Fruit fly (Drosophila melanogaster) whole organism, embryonic: ENCODE measurements around the gene CG17177.
A peak's percentile ranks its signal among the peaks of the same experiment; 100 is the strongest.

ENCODE experiments used
- CG11085 ChIP-seq: fragments of 200-800 bp; sonication (Bioruptor generic); IDR thresholded peaks from 2 replicates; pipeline ENCODE4 v1.3.6; 2022; ENCODE audit warnings: missing biosample characterization, missing genetic modification characterization
- CG1529 ChIP-seq: fragments of 200-800 bp; sonication (Bioruptor generic); optimal IDR thresholded peaks from 3 replicates; lab custom pipeline; 2018; ENCODE audit warnings: missing biosample characterization, missing genetic modification characterization
- CG15514 ChIP-seq: fragments of 200-800 bp; sonication (Bioruptor generic); optimal IDR thresholded peaks from 3 replicates; lab custom pipeline; 2017; ENCODE audit warnings: missing biosample characterization, missing genetic modification characterization, mild to moderate bottlenecking, moderate library complexity, missing genetic modification reagents
- CG15601 ChIP-seq: fragments of 200-800 bp; sonication (Bioruptor generic); optimal IDR thresholded peaks from 3 replicates; lab custom pipeline; 2019; ENCODE audit warnings: missing biosample characterization, mild to moderate bottlenecking, missing genetic modification characterization, moderate library complexity
- CG15696 ChIP-seq: fragments of 200-800 bp; sonication (Bioruptor generic); optimal IDR thresholded peaks from 2 replicates; lab custom pipeline; 2019; ENCODE audit warnings: missing biosample characterization, mild to moderate bottlenecking, missing genetic modification characterization, moderate library complexity
- CG1647 ChIP-seq: fragments of 200-800 bp; sonication (Bioruptor generic); optimal IDR thresholded peaks from 3 replicates; lab custom pipeline; 2016; ENCODE audit warnings: missing biosample characterization, missing genetic modification characterization
- CG16863 ChIP-seq: fragments of 200-800 bp; sonication (Bioruptor generic); optimal IDR thresholded peaks from 3 replicates; lab custom pipeline; 2016; ENCODE audit warnings: missing biosample characterization, missing genetic modification characterization
- CG17912 ChIP-seq: fragments of 200-800 bp; sonication (Bioruptor generic); optimal IDR thresholded peaks from 2 replicates; lab custom pipeline; 2018; ENCODE audit warnings: missing biosample characterization, mild to moderate bottlenecking, missing genetic modification characterization
- CG1792 ChIP-seq: fragments of 200-800 bp; sonication (Bioruptor generic); optimal IDR thresholded peaks from 2 replicates; lab custom pipeline; 2016; ENCODE audit warnings: missing biosample characterization, missing genetic modification characterization
- CG34224 ChIP-seq: fragments of 200-800 bp; sonication (Bioruptor generic); IDR thresholded peaks from 3 replicates; pipeline ENCODE4 v1.3.6; 2022; ENCODE audit warnings: missing biosample characterization, missing genetic modification characterization; ENCODE audit not compliant: partially characterized antibody
- CG4707 ChIP-seq: fragments of 200-800 bp; sonication (Bioruptor generic); optimal IDR thresholded peaks from 2 replicates; lab custom pipeline; 2018; ENCODE audit warnings: missing biosample characterization, mild to moderate bottlenecking, missing genetic modification characterization, moderate library complexity
- CG4854 ChIP-seq: fragments of 200-800 bp; sonication (Bioruptor generic); optimal IDR thresholded peaks from 2 replicates; lab custom pipeline; 2016; ENCODE audit warnings: missing biosample characterization, missing genetic modification characterization, inconsistent platforms
- CG6683 ChIP-seq: fragments of 200-800 bp; sonication (Bioruptor generic); optimal IDR thresholded peaks from 2 replicates; lab custom pipeline; 2017; ENCODE audit warnings: missing biosample characterization, mild to moderate bottlenecking, missing genetic modification characterization, missing genetic modification reagents
- CG6791 ChIP-seq: fragments of 200-800 bp; sonication (Bioruptor generic); IDR thresholded peaks from 3 replicates; pipeline ENCODE4 v1.3.6; 2022; ENCODE audit warnings: missing biosample characterization, missing genetic modification characterization; ENCODE audit not compliant: partially characterized antibody
- CG7987 ChIP-seq: fragments of 200-800 bp; sonication (Bioruptor generic); optimal IDR thresholded peaks from 2 replicates; lab custom pipeline; 2018; ENCODE audit warnings: missing biosample characterization, mild to moderate bottlenecking, missing genetic modification characterization, moderate library complexity
- CG8290 ChIP-seq, 3 experiments: fragments of 200-800 bp; sonication (Bioruptor generic); optimal IDR thresholded peaks; 2 replicates each; lab custom pipeline; 2016 to 2019; ENCODE audit warnings: missing biosample characterization in 3 of 3, missing genetic modification characterization in 3 of 3, mild to moderate bottlenecking in 2 of 3, moderate library complexity in 1 of 3
- D ChIP-seq, 2 experiments: fragments of 200-800 bp in 1 of 2; fragments of >200 bp in 1 of 2; sonication (Bioruptor generic) in 1 of 2; optimal IDR thresholded peaks; 2 replicates in 1 of 2; 3 replicates in 1 of 2; lab custom pipeline; 2017; ENCODE audit warnings: mild to moderate bottlenecking in 1 of 2, missing biosample characterization in 1 of 2, missing genetic modification characterization in 1 of 2, missing genetic modification reagents in 1 of 2
- Dfd ChIP-seq, 2 experiments: fragments of >200 bp; optimal IDR thresholded peaks; 2 replicates each; lab custom pipeline; 2017; ENCODE audit warnings: missing biosample characterization in 2 of 2, missing genetic modification characterization in 2 of 2
- Hmx ChIP-seq: fragments of 200-800 bp; sonication (Bioruptor generic); optimal IDR thresholded peaks from 2 replicates; lab custom pipeline; 2016; ENCODE audit warnings: missing biosample characterization, missing genetic modification characterization
- Hr78 ChIP-seq, 2 experiments: fragments of 200-800 bp in 1 of 2; fragments of >200 bp in 1 of 2; sonication (Bioruptor generic) in 1 of 2; optimal IDR thresholded peaks; 2 replicates each; lab custom pipeline; 2017 to 2019; ENCODE audit warnings: missing biosample characterization in 2 of 2, missing genetic modification characterization in 2 of 2, mild to moderate bottlenecking in 1 of 2, moderate library complexity in 1 of 2
- Jarid2 ChIP-seq: fragments of 200-800 bp; sonication (Bioruptor generic); optimal IDR thresholded peaks from 3 replicates; lab custom pipeline; 2017; ENCODE audit warnings: mild to moderate bottlenecking, missing biosample characterization, missing genetic modification reagents, missing genetic modification characterization
- Lim3 ChIP-seq: fragments of 200-800 bp; sonication (Bioruptor generic); IDR thresholded peaks from 2 replicates; pipeline ENCODE4 v1.3.6; 2022; ENCODE audit warnings: missing biosample characterization, missing genetic modification characterization
- Lpt ChIP-seq: fragments of >200 bp; optimal IDR thresholded peaks from 2 replicates; lab custom pipeline; 2018; ENCODE audit warnings: missing biosample characterization, missing genetic modification characterization
- Nf-YC ChIP-seq: fragments of 200-800 bp; optimal IDR thresholded peaks from 3 replicates; lab custom pipeline; 2019; ENCODE audit warnings: missing biosample characterization, mild to moderate bottlenecking, missing genetic modification characterization, moderate library complexity
- Rfx ChIP-seq: fragments of 200-800 bp; sonication (Bioruptor generic); IDR thresholded peaks from 2 replicates; pipeline ENCODE4 v1.3.6; 2022; ENCODE audit warnings: missing biosample characterization, missing genetic modification characterization
- Scr ChIP-seq: fragments of 200-800 bp; sonication (Bioruptor generic); IDR thresholded peaks from 2 replicates; pipeline ENCODE4 v1.3.6; 2022; ENCODE audit warnings: missing biosample characterization, missing genetic modification characterization; ENCODE audit not compliant: partially characterized antibody
- Sry-β ChIP-seq: fragments of 200-800 bp; sonication (Bioruptor generic); optimal IDR thresholded peaks from 2 replicates; lab custom pipeline; 2018; ENCODE audit warnings: missing biosample characterization, mild to moderate bottlenecking, missing genetic modification characterization, moderate library complexity
- Taf1 ChIP-seq: fragments of 200-800 bp; sonication (Bioruptor generic); IDR thresholded peaks from 2 replicates; pipeline ENCODE4 v1.3.6; 2022; ENCODE audit warnings: missing biosample characterization, missing genetic modification characterization
- aop ChIP-seq: fragments of 200-800 bp; sonication (Bioruptor generic); IDR thresholded peaks from 2 replicates; pipeline ENCODE4 v1.3.6; 2022; ENCODE audit warnings: missing biosample characterization, missing genetic modification characterization
- bcd ChIP-seq: fragments of 200-800 bp; sonication (Bioruptor generic); optimal IDR thresholded peaks from 2 replicates; lab custom pipeline; 2017; ENCODE audit warnings: missing biosample characterization, mild to moderate bottlenecking, missing genetic modification characterization
- cato ChIP-seq: fragments of 200-800 bp; sonication (Bioruptor generic); optimal IDR thresholded peaks from 2 replicates; lab custom pipeline; 2016; ENCODE audit warnings: missing biosample characterization, missing genetic modification characterization, borderline replicate concordance
- dan ChIP-seq: fragments of 200-800 bp; sonication (Bioruptor generic); IDR thresholded peaks from 2 replicates; pipeline ENCODE4 v1.3.6; 2022; ENCODE audit warnings: missing biosample characterization, missing genetic modification characterization
- eve ChIP-seq, 2 experiments: fragments of >200 bp; optimal IDR thresholded peaks; 2 replicates each; lab custom pipeline; 2017; ENCODE audit warnings: missing biosample characterization in 2 of 2, missing genetic modification characterization in 2 of 2
- fd102C ChIP-seq: fragments of 200-800 bp; sonication (Bioruptor generic); optimal IDR thresholded peaks from 2 replicates; lab custom pipeline; 2018; ENCODE audit warnings: missing biosample characterization, mild to moderate bottlenecking, missing genetic modification characterization, moderate library complexity
- kay ChIP-seq: fragments of 200-800 bp; sonication (Bioruptor generic); optimal IDR thresholded peaks from 2 replicates; lab custom pipeline; 2016; ENCODE audit warnings: missing biosample characterization, missing genetic modification characterization
- onecut ChIP-seq: fragments of 200-800 bp; sonication (Bioruptor generic); IDR thresholded peaks from 2 replicates; pipeline ENCODE4 v1.3.6; 2022; ENCODE audit warnings: missing biosample characterization, missing genetic modification characterization
- pb ChIP-seq: fragments of 200-800 bp; sonication (Bioruptor generic); optimal IDR thresholded peaks from 3 replicates; lab custom pipeline; 2016; ENCODE audit warnings: missing biosample characterization, missing genetic modification characterization
- prd ChIP-seq, 3 experiments: fragments of >200 bp in 2 of 3; fragments of 200-800 bp in 1 of 3; sonication (Bioruptor generic) in 1 of 3; optimal IDR thresholded peaks in 2 of 3; IDR thresholded peaks in 1 of 3; 2 replicates in 2 of 3; 3 replicates in 1 of 3; pipeline versions ENCODE4 v1.3.6 to Lab custom; 2017 to 2022; ENCODE audit warnings: missing biosample characterization in 1 of 3, missing genetic modification characterization in 1 of 3
- run ChIP-seq: fragments of 200-800 bp; sonication (Bioruptor generic); optimal IDR thresholded peaks from 3 replicates; lab custom pipeline; 2018; ENCODE audit warnings: missing biosample characterization, mild to moderate bottlenecking, missing genetic modification characterization
- sens ChIP-seq: fragments of 200-800 bp; sonication (Bioruptor generic); peaks from one replicate; lab custom pipeline; 2016; ENCODE audit warnings: missing biosample characterization, missing genetic modification characterization
- sens-2 ChIP-seq: fragments of 200-800 bp; sonication (Bioruptor generic); IDR thresholded peaks from 2 replicates; pipeline ENCODE4 v1.3.6; 2022; ENCODE audit warnings: missing biosample characterization, missing genetic modification characterization
- slou ChIP-seq: fragments of 200-800 bp; sonication (Bioruptor generic); optimal IDR thresholded peaks from 3 replicates; lab custom pipeline; 2016; ENCODE audit warnings: missing biosample characterization, missing genetic modification characterization
- sqz ChIP-seq: fragments of 200-800 bp; sonication (Bioruptor generic); optimal IDR thresholded peaks from 3 replicates; lab custom pipeline; 2018; ENCODE audit warnings: missing biosample characterization, mild to moderate bottlenecking, missing genetic modification characterization
- sug ChIP-seq: fragments of 200-800 bp; optimal IDR thresholded peaks from 2 replicates; lab custom pipeline; 2019; ENCODE audit warnings: missing biosample characterization, mild to moderate bottlenecking, missing genetic modification characterization, moderate library complexity
- usp ChIP-seq: fragments of >200 bp; optimal IDR thresholded peaks from 2 replicates; lab custom pipeline; 2017; ENCODE audit warnings: missing biosample characterization, missing genetic modification characterization
- vnd ChIP-seq: fragments of 200-800 bp; sonication (Bioruptor generic); IDR thresholded peaks from 3 replicates; pipeline ENCODE4 v1.3.6; 2022; ENCODE audit warnings: missing biosample characterization, missing genetic modification characterization; ENCODE audit not compliant: partially characterized antibody
- vvl ChIP-seq: fragments of 200-800 bp; sonication (Bioruptor generic); IDR thresholded peaks from 2 replicates; pipeline ENCODE4 v1.3.6; 2022; ENCODE audit warnings: missing biosample characterization, missing genetic modification characterization
- yki ChIP-seq: fragments of >200 bp; optimal IDR thresholded peaks from 3 replicates; lab custom pipeline; 2018

Gene CG17177

DNA sequence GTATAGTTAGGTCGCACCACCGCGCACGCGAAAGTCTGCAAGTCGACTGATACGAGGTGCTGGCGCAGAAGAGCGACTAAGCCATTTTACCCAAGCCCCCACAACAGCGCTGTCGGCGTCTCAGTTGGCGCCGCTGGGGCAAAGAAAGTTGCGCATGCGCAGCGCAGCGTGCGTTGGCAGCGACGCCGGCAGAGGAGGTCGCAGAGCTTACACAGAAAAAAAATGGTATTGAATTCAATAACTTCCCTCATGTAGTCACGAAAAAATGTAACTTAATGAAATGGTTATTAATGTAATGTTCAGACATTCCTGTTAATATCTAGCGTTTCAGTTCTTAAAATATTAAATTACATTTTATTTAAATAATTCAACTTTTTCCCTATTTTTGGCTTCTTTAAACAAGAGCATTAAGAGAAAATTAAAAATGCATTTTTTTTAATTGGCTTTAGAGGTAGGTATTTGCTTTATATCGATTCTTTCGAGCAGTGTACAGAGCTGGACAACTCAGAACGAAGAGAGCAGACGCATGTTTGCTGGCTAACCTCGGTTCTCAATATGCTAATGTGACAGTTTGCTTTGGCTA is 23.3 kb downstream of the CG17177 start, which contains the start of gene CG4914 (continued):
- no peak for TF ChIP-seq CG15514 (GFP tag; lab: Kevin White, UChicago)
- TF ChIP-seq Scr (GFP tag; lab: Robert Waterston, UW), result no peak
- TF ChIP-seq eve (GFP tag; optimal IDR thresholded peaks at IDR 0.05; lab: Kevin White, UChicago), result peak in 1 of 2 experiments; percentile 81
- TF ChIP-seq run, result peak; percentile 55
- TF ChIP-seq slou, result peak; percentile 50
- TF ChIP-seq CG6683 (GFP tag; lab: Kevin White, UChicago), result peak; percentile 34
- TF ChIP-seq Lpt (GFP tag; lab: Kevin White, UChicago), result no peak
- peak; percentile 76 for TF ChIP-seq vvl (GFP tag; lab: Robert Waterston, UW)
- TF ChIP-seq Lim3 (GFP tag; lab: Robert Waterston, UW), result no peak
- no peak for TF ChIP-seq Nf-YC (tag; lab: Kevin White, UChicago)
- peak; percentile 70 for TF ChIP-seq CG1529 (GFP tag; lab: Kevin White, UChicago)
- peak; percentile 26 for TF ChIP-seq kay
- TF ChIP-seq Sry-β (GFP tag; lab: Kevin White, UChicago), result peak; percentile 14
- TF ChIP-seq CG11085 (GFP tag; lab: Robert Waterston, UW), result no peak
- TF ChIP-seq CG16863 (GFP tag; lab: Kevin White, UChicago), result peak; percentile 8
- TF ChIP-seq Dfd (GFP tag; optimal IDR thresholded peaks at IDR 0.05; lab: Kevin White, UChicago), result no peak
- no peak for TF ChIP-seq aop (GFP tag; lab: Robert Waterston, UW)
- TF ChIP-seq Taf1 (GFP tag; lab: Robert Waterston, UW), result no peak
- no peak for TF ChIP-seq fd102C
- peak; percentile 92 for TF ChIP-seq sens
- TF ChIP-seq CG4854 (GFP tag; lab: Kevin White, UChicago), result no peak
- no peak for TF ChIP-seq usp
- peak; percentile 71 for TF ChIP-seq CG8290 (GFP tag; optimal IDR thresholded peaks at IDR 0.05; lab: Kevin White, UChicago)
- TF ChIP-seq CG8290 (tag; optimal IDR thresholded peaks at IDR 0.05; lab: Kevin White, UChicago), result no peak
- peak; percentile 26; the same call in 1 of the 2 replicates for TF ChIP-seq sens-2 (GFP tag; lab: Robert Waterston, UW)
- no peak for TF ChIP-seq CG1647 (GFP tag; lab: Kevin White, UChicago)
- peak; percentile 77 for TF ChIP-seq bcd (GFP tag; lab: Kevin White, UChicago)
- TF ChIP-seq Rfx (GFP tag; lab: Robert Waterston, UW), result peak; percentile 59; the same call in 1 of the 2 replicates
- no peak for TF ChIP-seq CG17912 (GFP tag; lab: Kevin White, UChicago)
- no peak for TF ChIP-seq D (optimal IDR thresholded peaks at IDR 0.05; lab: Kevin White, UChicago)
- TF ChIP-seq D (GFP tag; optimal IDR thresholded peaks at IDR 0.05; lab: Kevin White, UChicago), result peak; percentile 83
- peak; percentile 3 for TF ChIP-seq Hmx (GFP tag; lab: Kevin White, UChicago)
- TF ChIP-seq Hr78 (GFP tag; optimal IDR thresholded peaks at IDR 0.05; lab: Kevin White, UChicago), result peak in 1 of 2 experiments; percentile 77
- no peak for TF ChIP-seq dan (GFP tag; lab: Robert Waterston, UW)
- peak; percentile 69 for TF ChIP-seq sqz (GFP tag; lab: Kevin White, UChicago)
- TF ChIP-seq sug, result no peak
- TF ChIP-seq vnd (GFP tag; lab: Robert Waterston, UW), result no peak
- peak; percentile 26 for TF ChIP-seq CG4707 (GFP tag; lab: Kevin White, UChicago)
- TF ChIP-seq CG15601 (tag; lab: Kevin White, UChicago), result peak; percentile 90
- peak; percentile 52; the same call in 1 of the 2 replicates for TF ChIP-seq onecut (GFP tag; lab: Robert Waterston, UW)
- TF ChIP-seq CG15696 (tag; lab: Kevin White, UChicago), result peak; percentile 58
- TF ChIP-seq pb, result no peak
- no peak for TF ChIP-seq prd (optimal IDR thresholded peaks at IDR 0.05; lab: Kevin White, UChicago)
- TF ChIP-seq prd (GFP tag; IDR thresholded peaks at IDR 0.05; lab: Robert Waterston, UW), result peak; percentile 83
- TF ChIP-seq cato (GFP tag; lab: Kevin White, UChicago), result peak; percentile 45
- TF ChIP-seq CG7987 (GFP tag; lab: Kevin White, UChicago), result no peak
- no peak for TF ChIP-seq CG1792 (GFP tag; lab: Kevin White, UChicago)
- TF ChIP-seq yki (lab: Kevin White, UChicago), result no peak
- peak; percentile 53 for TF ChIP-seq Jarid2
- no peak for TF ChIP-seq CG6791 (GFP tag; lab: Robert Waterston, UW)
- no peak for TF ChIP-seq CG34224
